Worm (Caenorhabditis elegans) whole organism, L2 larva: ENCODE data around the gene C06B3.16.

Experiments
- ZK546.5 ChIP-seq: sonication (generic microtip); optimal IDR thresholded peaks from 2 replicates; lab custom pipeline; 2017; ENCODE audit warnings: missing biosample characterization, missing genetic modification characterization
- aly-2 ChIP-seq: fragments of 150-350 bp; optimal IDR thresholded peaks from 2 replicates; lab custom pipeline; 2014; ENCODE audit warnings: missing biosample characterization, missing genetic modification characterization
- lin-13 ChIP-seq: fragments of 150-350 bp; optimal IDR thresholded peaks from 2 replicates; lab custom pipeline; 2014; ENCODE audit warnings: missing biosample characterization, missing genetic modification reagents, missing genetic modification characterization
- nhr-23 ChIP-seq: fragments of 150-350 bp; optimal IDR thresholded peaks from 2 replicates; lab custom pipeline; 2014; ENCODE audit warnings: missing biosample characterization, missing genetic modification reagents, missing genetic modification characterization
- nhr-25 ChIP-seq: fragments of 150-350 bp; sonication (generic microtip); optimal IDR thresholded peaks from 3 replicates; lab custom pipeline; 2014; ENCODE audit warnings: missing biosample characterization, missing genetic modification characterization
- sma-3 ChIP-seq: sonication (generic microtip); optimal IDR thresholded peaks from 2 replicates; lab custom pipeline; 2016; ENCODE audit warnings: missing genetic modification reagents, missing genetic modification characterization, missing compliant biosample characterization
- unc-39 ChIP-seq: fragments of 150-350 bp; optimal IDR thresholded peaks from 2 replicates; lab custom pipeline; 2014; ENCODE audit warnings: missing biosample characterization, missing genetic modification characterization

DNA sequence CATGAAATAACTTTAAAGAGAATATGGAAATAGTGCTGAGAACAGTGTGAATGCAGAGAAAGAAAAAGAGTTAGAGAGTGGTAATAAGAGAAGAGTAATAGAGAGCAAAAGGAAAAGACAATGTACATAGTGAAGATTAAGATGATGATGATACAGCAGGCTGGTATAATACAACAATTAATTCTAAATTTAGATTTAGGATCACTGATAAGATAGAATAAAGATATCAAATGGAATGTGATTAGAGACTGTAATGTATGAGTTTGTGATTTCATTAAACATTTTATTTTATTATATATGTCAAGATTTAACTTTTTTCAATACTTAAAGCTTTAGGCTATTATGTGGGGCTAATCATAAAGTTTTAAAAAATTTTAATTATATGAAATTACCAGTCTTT lies 21.9 kb downstream of the C06B3.16 start, which contains the start of gene R10D12.8:
- TF ChIP-seq ZK546.5 (tag; lab: Kevin White, UChicago) (no peak), nhr-25 (tag; lab: Kevin White, UChicago) (no peak), nhr-23 (tag; lab: Kevin White, UChicago) (no peak), unc-39 (tag; lab: Kevin White, UChicago) (no peak), aly-2 (no peak), lin-13 (no peak), sma-3 (GFP tag; lab: Kevin White, UChicago) (no peak)
